Worm (Caenorhabditis elegans) whole organism, late embryonic: ENCODE data around the gene dop-2.

Source experiments
- K02D7.2 ChIP-seq: sonication (generic microtip); optimal IDR thresholded peaks from 2 replicates; lab custom pipeline; 2017; ENCODE audit warnings: mild to moderate bottlenecking, missing genetic modification characterization, missing compliant biosample characterization
- K09A11.1 ChIP-seq: sonication (generic microtip); optimal IDR thresholded peaks from 2 replicates; lab custom pipeline; 2017; ENCODE audit warnings: antibody characterized with exemption, mild to moderate bottlenecking, missing genetic modification characterization, missing compliant biosample characterization; ENCODE audit not compliant: insufficient read depth
- T23F11.4 ChIP-seq: fragments of 200-800 bp; sonication (Bioruptor generic); optimal IDR thresholded peaks from 2 replicates; lab custom pipeline; 2018; ENCODE audit warnings: mild to moderate bottlenecking, missing genetic modification characterization, missing compliant biosample characterization
- Y22D7AL.16 ChIP-seq: sonication (generic microtip); optimal IDR thresholded peaks from 2 replicates; lab custom pipeline; 2016; ENCODE audit warnings: missing genetic modification characterization, missing compliant biosample characterization
- ahr-1 ChIP-seq: sonication (generic microtip); optimal IDR thresholded peaks from 2 replicates; lab custom pipeline; 2016; ENCODE audit warnings: missing genetic modification characterization, missing compliant biosample characterization
- ama-1 ChIP-seq: fragments of 150-350 bp; optimal IDR thresholded peaks from 2 replicates; lab custom pipeline; 2014
- ceh-2 ChIP-seq: sonication (generic microtip); optimal IDR thresholded peaks from 2 replicates; lab custom pipeline; 2016; ENCODE audit warnings: missing genotype, missing genetic modification characterization, missing compliant biosample characterization
- ceh-24 ChIP-seq: sonication (generic microtip); optimal IDR thresholded peaks from 2 replicates; lab custom pipeline; 2016; ENCODE audit warnings: mild to moderate bottlenecking, missing genetic modification characterization, missing compliant biosample characterization
- ceh-30 ChIP-seq: fragments of 150-350 bp; optimal IDR thresholded peaks from 2 replicates; lab custom pipeline; 2014; ENCODE audit warnings: missing biosample characterization, missing genetic modification characterization
- ceh-31 ChIP-seq: sonication (generic microtip); optimal IDR thresholded peaks from 2 replicates; lab custom pipeline; 2016; ENCODE audit warnings: missing genetic modification characterization, missing compliant biosample characterization
- ceh-45 ChIP-seq: fragments of 200-800 bp; sonication (Bioruptor generic); IDR thresholded peaks from 2 replicates; pipeline ENCODE4 v1.3.6; 2022; ENCODE audit warnings: missing genetic modification reagents, missing genetic modification characterization, missing compliant biosample characterization
- ceh-48 ChIP-seq: sonication (generic microtip); optimal IDR thresholded peaks from 2 replicates; lab custom pipeline; 2016; ENCODE audit warnings: missing genetic modification characterization, inconsistent platforms, missing compliant biosample characterization
- dmd-4 ChIP-seq: sonication (generic microtip); optimal IDR thresholded peaks from 2 replicates; lab custom pipeline; 2016; ENCODE audit warnings: borderline replicate concordance, missing genetic modification characterization, missing compliant biosample characterization
- elt-2 ChIP-seq: sonication (generic microtip); optimal IDR thresholded peaks from 2 replicates; lab custom pipeline; 2016; ENCODE audit warnings: missing genetic modification reagents, missing genetic modification characterization, missing compliant biosample characterization
- elt-4 ChIP-seq: sonication (generic microtip); optimal IDR thresholded peaks from 2 replicates; lab custom pipeline; 2016; ENCODE audit warnings: missing genetic modification characterization, missing compliant biosample characterization
- ets-4 ChIP-seq: sonication (generic microtip); optimal IDR thresholded peaks from 2 replicates; lab custom pipeline; 2016; ENCODE audit warnings: missing genetic modification characterization, missing compliant biosample characterization
- eyg-1 ChIP-seq: sonication (generic microtip); optimal IDR thresholded peaks from 2 replicates; lab custom pipeline; 2016; ENCODE audit warnings: missing genotype, missing genetic modification characterization, missing compliant biosample characterization
- fax-1 ChIP-seq: sonication (generic microtip); optimal IDR thresholded peaks from 2 replicates; lab custom pipeline; 2016; ENCODE audit warnings: missing genotype, missing genetic modification characterization, missing compliant biosample characterization
- hlh-6 ChIP-seq: sonication (generic microtip); optimal IDR thresholded peaks from 2 replicates; lab custom pipeline; 2016; ENCODE audit warnings: missing genotype, missing genetic modification characterization, missing compliant biosample characterization
- hlh-8 ChIP-seq: sonication (generic microtip); optimal IDR thresholded peaks from 2 replicates; lab custom pipeline; 2016; ENCODE audit warnings: missing genotype, missing genetic modification characterization, missing compliant biosample characterization
- madf-2 ChIP-seq: sonication (generic microtip); optimal IDR thresholded peaks from 2 replicates; lab custom pipeline; 2017; ENCODE audit warnings: missing genetic modification characterization, missing compliant biosample characterization
- nfya-1 ChIP-seq: sonication (generic microtip); optimal IDR thresholded peaks from 2 replicates; lab custom pipeline; 2017; ENCODE audit warnings: missing genetic modification characterization, mild to moderate bottlenecking, missing compliant biosample characterization, antibody characterized with exemption, moderate library complexity
- nhr-11 ChIP-seq: fragments of 150-350 bp; optimal IDR thresholded peaks from 2 replicates; lab custom pipeline; 2014; ENCODE audit warnings: missing biosample characterization, missing genetic modification characterization
- nhr-232 ChIP-seq: sonication (generic microtip); optimal IDR thresholded peaks from 2 replicates; lab custom pipeline; 2016; ENCODE audit warnings: missing genetic modification characterization, missing compliant biosample characterization
- npax-4 ChIP-seq: sonication (generic microtip); optimal IDR thresholded peaks from 2 replicates; lab custom pipeline; 2016; ENCODE audit warnings: missing genetic modification characterization, missing compliant biosample characterization
- odd-2 ChIP-seq: sonication (generic microtip); optimal IDR thresholded peaks from 2 replicates; lab custom pipeline; 2017; ENCODE audit warnings: antibody characterized with exemption, mild to moderate bottlenecking, missing genetic modification characterization, missing compliant biosample characterization
- pag-3 ChIP-seq: sonication (generic microtip); optimal IDR thresholded peaks from 2 replicates; lab custom pipeline; 2016; ENCODE audit warnings: missing compliant biosample characterization, missing genetic modification characterization, borderline replicate concordance
- pat-9 ChIP-seq: fragments of 200-800 bp; sonication (Bioruptor generic); optimal IDR thresholded peaks from 2 replicates; lab custom pipeline; 2018; ENCODE audit warnings: mild to moderate bottlenecking, missing genetic modification characterization, moderate library complexity, missing compliant biosample characterization
- pax-1 ChIP-seq: fragments of 150-350 bp; optimal IDR thresholded peaks from 2 replicates; lab custom pipeline; 2014; ENCODE audit warnings: missing biosample characterization, missing genetic modification characterization
- pha-2 ChIP-seq: sonication (generic microtip); optimal IDR thresholded peaks from 2 replicates; lab custom pipeline; 2017; ENCODE audit warnings: mild to moderate bottlenecking, missing genetic modification characterization, missing compliant biosample characterization
- pqm-1 ChIP-seq: sonication (generic microtip); optimal IDR thresholded peaks from 2 replicates; lab custom pipeline; 2016; ENCODE audit warnings: missing genetic modification characterization, missing compliant biosample characterization
- pros-1 ChIP-seq: fragments of 150-350 bp; optimal IDR thresholded peaks from 2 replicates; lab custom pipeline; 2014; ENCODE audit warnings: missing biosample characterization, missing genetic modification reagents, missing genetic modification characterization
- rnt-1 ChIP-seq: sonication (generic microtip); optimal IDR thresholded peaks from 2 replicates; lab custom pipeline; 2016; ENCODE audit warnings: missing genetic modification characterization, missing compliant biosample characterization
- sox-2 ChIP-seq: fragments of 200-800 bp; sonication (Bioruptor generic); IDR thresholded peaks from 2 replicates; pipeline ENCODE4 v1.3.6; 2022; ENCODE audit warnings: missing genetic modification reagents, missing genetic modification characterization, missing compliant biosample characterization
- tbx-2 ChIP-seq: sonication (generic microtip); optimal IDR thresholded peaks from 2 replicates; lab custom pipeline; 2016; ENCODE audit warnings: missing genetic modification characterization, missing compliant biosample characterization
- tbx-7 ChIP-seq: sonication (generic microtip); optimal IDR thresholded peaks from 2 replicates; lab custom pipeline; 2016; ENCODE audit warnings: missing genotype, missing genetic modification characterization, missing compliant biosample characterization
- ttx-3 ChIP-seq: sonication (generic microtip); optimal IDR thresholded peaks from 2 replicates; lab custom pipeline; 2016; ENCODE audit warnings: missing genetic modification reagents, missing genetic modification characterization, missing compliant biosample characterization
- ztf-16 ChIP-seq: sonication (generic microtip); optimal IDR thresholded peaks from 2 replicates; lab custom pipeline; 2017; ENCODE audit warnings: missing genetic modification characterization, missing compliant biosample characterization

The dop-2 gene

DNA sequence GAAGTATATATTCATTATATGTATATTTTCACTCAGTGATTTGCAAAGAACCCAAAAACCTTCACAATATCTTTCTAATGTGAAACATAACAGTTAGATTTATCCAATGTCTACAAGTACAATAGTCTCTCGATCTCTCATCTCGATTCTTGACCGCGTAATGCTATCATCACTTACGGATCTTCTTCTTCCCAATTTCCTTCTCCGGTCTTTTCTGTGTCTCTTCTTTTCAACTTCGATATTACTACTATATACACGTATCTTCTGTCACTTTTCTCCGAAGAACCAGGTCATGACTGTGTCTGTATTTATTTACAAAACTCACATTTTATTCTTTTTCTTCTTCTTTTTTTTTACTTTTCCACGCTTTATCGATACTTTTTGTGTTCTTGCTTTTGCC, 19.8 kb upstream of the dop-2 start:
- TF ChIP-seq nhr-232 (tag; lab: Kevin White, UChicago) (no peak), hlh-6 (tag; lab: Kevin White, UChicago) (no peak), sox-2 (GFP tag; lab: Robert Waterston, UW) (no peak), K02D7.2 (tag; lab: Kevin White, UChicago) (no peak), odd-2 (tag; lab: Kevin White, UChicago) (no peak), ceh-31 (no peak), ceh-24 (tag; lab: Kevin White, UChicago) (no peak), ahr-1 (no peak), ceh-30 (no peak), tbx-2 (tag; lab: Kevin White, UChicago) (no peak), ceh-45 (GFP tag; lab: Robert Waterston, UW) (no peak)

DNA sequence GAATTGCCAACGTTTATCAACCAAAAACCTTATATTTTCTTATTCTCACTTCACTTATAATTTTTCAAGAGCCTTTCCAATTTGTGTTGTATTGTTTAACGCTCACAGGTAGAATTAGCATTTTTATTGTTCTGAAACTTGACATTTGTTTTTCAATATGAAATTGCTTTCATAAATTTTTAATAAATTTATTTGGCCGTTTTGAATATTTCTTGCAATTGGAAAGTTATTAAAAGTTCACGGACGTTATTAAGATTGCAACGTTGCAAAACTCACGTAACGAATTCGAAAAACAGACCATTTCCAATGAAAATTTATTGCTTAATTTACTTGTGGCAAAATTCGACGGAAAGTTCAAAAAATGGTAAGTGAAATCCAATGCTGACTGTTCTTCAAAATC, 18.0 kb upstream of the dop-2 start, which contains the start of gene K09G1.2:
K09G1.2 (plus strand) TSS at position 301 of the 400 bp plus-strand sequence.
- TF ChIP-seq hlh-6 (tag; lab: Kevin White, UChicago), result no peak
- no peak for TF ChIP-seq ceh-2 (tag; lab: Kevin White, UChicago)
- TF ChIP-seq nfya-1 (tag; lab: Kevin White, UChicago), result no peak
- no peak for TF ChIP-seq eyg-1 (tag; lab: Kevin White, UChicago)
- no peak for TF ChIP-seq ama-1 (lab: Kevin White, UChicago)
- no peak for TF ChIP-seq nhr-11 (tag; lab: Kevin White, UChicago)
- no peak for TF ChIP-seq pat-9 (tag; lab: Kevin White, UChicago)
- TF ChIP-seq fax-1, result no peak
- TF ChIP-seq rnt-1, result no peak
- no peak for TF ChIP-seq tbx-7 (tag; lab: Kevin White, UChicago)
- no peak for TF ChIP-seq ttx-3 (tag; lab: Kevin White, UChicago)
- TF ChIP-seq ztf-16 (tag; lab: Kevin White, UChicago), result no peak
- TF ChIP-seq K09A11.1 (tag; lab: Kevin White, UChicago), result no peak
- no peak for TF ChIP-seq T23F11.4

DNA sequence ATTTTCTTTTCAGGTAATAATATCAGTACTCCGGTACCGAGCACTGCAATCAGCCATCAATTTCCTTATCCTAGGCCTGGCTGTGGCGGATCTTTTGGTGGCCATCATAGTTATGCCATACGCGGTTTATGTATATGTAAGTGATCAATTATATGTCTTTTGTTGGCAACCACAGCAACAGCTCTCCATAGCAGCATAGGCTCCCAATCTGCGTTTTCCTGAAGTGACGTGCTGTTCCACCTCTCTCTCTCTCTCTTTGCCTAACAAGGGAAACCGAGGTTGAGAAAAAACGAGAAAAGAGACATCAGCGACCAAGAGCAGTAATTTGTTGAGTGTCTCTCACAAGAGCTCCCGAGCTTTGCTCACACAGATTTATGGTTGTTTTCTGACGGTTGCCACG, 861 bp downstream of the dop-2 start:
- TF ChIP-seq elt-4 (tag; lab: Kevin White, UChicago) (no peak), pag-3 (tag; lab: Kevin White, UChicago) (no peak), dmd-4 (tag; lab: Kevin White, UChicago) (no peak), elt-2 (tag; lab: Kevin White, UChicago) (no peak), madf-2 (no peak), pqm-1 (no peak), ets-4 (no peak), K02D7.2 (tag; lab: Kevin White, UChicago) (no peak), fax-1 (no peak), ceh-48 (tag; lab: Kevin White, UChicago) (no peak)

DNA sequence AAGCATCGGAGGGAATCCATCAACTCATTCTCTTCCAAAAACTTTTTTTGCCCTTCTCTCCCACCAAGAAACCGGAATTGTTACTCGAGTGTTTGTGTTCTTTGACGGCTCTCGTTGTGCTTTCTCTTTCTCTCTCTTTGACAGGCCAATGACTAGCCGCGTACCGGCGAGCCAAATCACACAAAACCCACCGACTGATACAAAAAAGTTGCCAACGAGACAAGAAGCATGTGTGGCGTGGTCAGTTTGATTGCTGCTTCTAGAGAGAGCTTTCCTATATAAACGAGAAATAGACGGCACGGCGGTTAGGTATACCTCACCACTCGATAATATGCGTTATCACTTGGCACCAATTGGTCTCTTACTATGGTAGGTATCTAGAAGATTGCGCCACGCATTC, 7.4 kb downstream of the dop-2 start, which contains the start of gene pqn-63:
pqn-63 (plus strand) TSS at position 307 of the 400 bp plus-strand sequence.
- TF ChIP-seq Y22D7AL.16 (tag; lab: Kevin White, UChicago) (no peak), elt-2 (tag; lab: Kevin White, UChicago) (no peak), ets-4 (peak; percentile 8)

DNA sequence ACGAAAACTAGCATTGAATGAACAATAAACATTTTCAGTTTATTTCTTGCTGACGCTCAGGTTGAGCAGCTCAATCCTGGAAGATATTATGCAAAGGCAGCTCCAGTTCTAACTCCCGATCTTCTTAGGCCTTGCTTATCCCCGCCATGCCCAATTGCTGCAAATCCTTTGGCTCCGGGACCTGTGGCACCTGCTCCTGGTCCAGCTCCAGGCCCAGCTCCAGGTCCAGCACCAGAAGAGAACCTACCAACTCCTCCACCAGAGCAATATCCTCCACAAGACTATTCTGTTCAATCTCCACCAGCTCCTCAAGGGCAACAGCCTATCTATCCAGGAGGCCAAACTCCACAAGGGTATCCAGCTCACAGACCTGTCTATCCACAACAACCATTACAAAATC, 7.8 kb downstream of the dop-2 start:
- no peak for TF ChIP-seq pros-1
- no peak for TF ChIP-seq npax-4 (tag; lab: Kevin White, UChicago)
- no peak for TF ChIP-seq pax-1 (tag; lab: Kevin White, UChicago)
- TF ChIP-seq pha-2 (tag; lab: Kevin White, UChicago), result no peak
- no peak for TF ChIP-seq hlh-8
- TF ChIP-seq, all 69 proteins: peak for 0
